Fruit fly (Drosophila melanogaster) whole organism, embryonic: ENCODE results near the gene Cpr65Aw.

Experiments used
- Abd-B ChIP-seq: fragments of 200-800 bp; sonication (Bioruptor generic); optimal IDR thresholded peaks from 2 replicates; lab custom pipeline; 2018; ENCODE audit warnings: missing biosample characterization, mild to moderate bottlenecking, missing genetic modification characterization, moderate library complexity
- Adf1 ChIP-seq: fragments of 200-800 bp; sonication (Bioruptor generic); IDR thresholded peaks from 2 replicates; pipeline ENCODE4 v1.3.6; 2022; ENCODE audit warnings: missing biosample characterization, missing genetic modification characterization
- Bgb ChIP-seq: fragments of 200-800 bp; sonication (Bioruptor generic); IDR thresholded peaks from 2 replicates; pipeline ENCODE4 v1.3.6; 2022; ENCODE audit warnings: missing biosample characterization, missing genetic modification characterization; ENCODE audit not compliant: partially characterized antibody
- CG10565 ChIP-seq: fragments of 200-800 bp; sonication (Bioruptor generic); optimal IDR thresholded peaks from 3 replicates; lab custom pipeline; 2016; ENCODE audit warnings: missing biosample characterization, mild to moderate bottlenecking, missing genetic modification characterization
- CG12219 ChIP-seq: fragments of 200-800 bp; sonication (Bioruptor generic); optimal IDR thresholded peaks from 3 replicates; lab custom pipeline; 2018; ENCODE audit warnings: missing biosample characterization, mild to moderate bottlenecking, missing genetic modification characterization
- CG12942 ChIP-seq: fragments of 200-800 bp; sonication (Bioruptor generic); optimal IDR thresholded peaks from 3 replicates; lab custom pipeline; 2016; ENCODE audit warnings: missing biosample characterization, missing genetic modification characterization
- CG14860 ChIP-seq: fragments of 200-800 bp; sonication (Bioruptor generic); IDR thresholded peaks from 3 replicates; pipeline ENCODE4 v1.3.6; 2022; ENCODE audit warnings: missing biosample characterization, missing genetic modification characterization; ENCODE audit not compliant: partially characterized antibody
- CG15514 ChIP-seq: fragments of 200-800 bp; sonication (Bioruptor generic); optimal IDR thresholded peaks from 3 replicates; lab custom pipeline; 2017; ENCODE audit warnings: missing biosample characterization, missing genetic modification characterization, mild to moderate bottlenecking, moderate library complexity, missing genetic modification reagents
- CG16815 ChIP-seq: fragments of 200-800 bp; sonication (Bioruptor generic); optimal IDR thresholded peaks from 3 replicates; lab custom pipeline; 2017; ENCODE audit warnings: missing biosample characterization, mild to moderate bottlenecking, missing genetic modification characterization
- CG17328 ChIP-seq: fragments of 200-800 bp; sonication (Bioruptor generic); IDR thresholded peaks from 2 replicates; pipeline ENCODE4 v1.3.6; 2022; ENCODE audit warnings: missing biosample characterization, missing genetic modification characterization
- CG17802 ChIP-seq: fragments of 200-800 bp; sonication (Bioruptor generic); optimal IDR thresholded peaks from 2 replicates; lab custom pipeline; 2018; ENCODE audit warnings: missing biosample characterization, mild to moderate bottlenecking, missing genetic modification characterization, moderate library complexity
- CG17912 ChIP-seq: fragments of 200-800 bp; sonication (Bioruptor generic); optimal IDR thresholded peaks from 2 replicates; lab custom pipeline; 2018; ENCODE audit warnings: missing biosample characterization, mild to moderate bottlenecking, missing genetic modification characterization
- CG6272 ChIP-seq: fragments of 200-800 bp; sonication (Bioruptor generic); IDR thresholded peaks from 2 replicates; pipeline ENCODE4 v1.3.6; 2022; ENCODE audit warnings: missing biosample characterization, missing genetic modification characterization
- CG8924 ChIP-seq: fragments of 200-800 bp; optimal IDR thresholded peaks from 3 replicates; lab custom pipeline; 2019; ENCODE audit warnings: missing biosample characterization, mild to moderate bottlenecking, missing genetic modification characterization, moderate library complexity
- CG9727 ChIP-seq: fragments of 200-800 bp; sonication (Bioruptor generic); optimal IDR thresholded peaks from 3 replicates; lab custom pipeline; 2017; ENCODE audit warnings: missing biosample characterization, mild to moderate bottlenecking, missing genetic modification characterization
- CHES-1-like ChIP-seq: fragments of 200-800 bp; sonication (Bioruptor generic); optimal IDR thresholded peaks from 2 replicates; lab custom pipeline; 2016; ENCODE audit warnings: missing biosample characterization, missing genetic modification characterization
- Dad ChIP-seq: fragments of 200-800 bp; sonication (Bioruptor generic); optimal IDR thresholded peaks from 3 replicates; lab custom pipeline; 2016; ENCODE audit warnings: missing biosample characterization, missing genetic modification characterization
- HLH3B ChIP-seq: fragments of 200-800 bp; sonication (Bioruptor generic); IDR thresholded peaks from 2 replicates; pipeline ENCODE4 v1.3.6; 2022; ENCODE audit warnings: missing biosample characterization, missing genetic modification characterization
- HLHmδ ChIP-seq: fragments of 200-800 bp; sonication (Bioruptor generic); optimal IDR thresholded peaks from 2 replicates; lab custom pipeline; 2018; ENCODE audit warnings: missing biosample characterization, mild to moderate bottlenecking, missing genetic modification characterization, moderate library complexity
- Hr39 ChIP-seq: fragments of >200 bp; optimal IDR thresholded peaks from 2 replicates; lab custom pipeline; 2017
- Hsf ChIP-seq: fragments of 200-800 bp; sonication (Bioruptor generic); optimal IDR thresholded peaks from 3 replicates; lab custom pipeline; 2016; ENCODE audit warnings: missing biosample characterization, missing genetic modification characterization
- Jarid2 ChIP-seq: fragments of 200-800 bp; sonication (Bioruptor generic); optimal IDR thresholded peaks from 3 replicates; lab custom pipeline; 2017; ENCODE audit warnings: mild to moderate bottlenecking, missing biosample characterization, missing genetic modification reagents, missing genetic modification characterization
- MBD-R2 ChIP-seq: fragments of 200-800 bp; sonication (Bioruptor generic); IDR thresholded peaks from 2 replicates; pipeline ENCODE4 v1.3.6; 2022; ENCODE audit warnings: missing biosample characterization, missing genetic modification characterization
- Mes4 ChIP-seq: fragments of 200-800 bp; sonication (Bioruptor generic); optimal IDR thresholded peaks from 2 replicates; lab custom pipeline; 2016; ENCODE audit warnings: missing biosample characterization, missing genetic modification characterization
- Pdp1 ChIP-seq, 2 experiments: fragments of 200-800 bp; sonication (Bioruptor generic); optimal IDR thresholded peaks; 3 replicates each; lab custom pipeline; 2016; ENCODE audit warnings: missing biosample characterization in 2 of 2, missing genetic modification characterization in 2 of 2, mild to moderate bottlenecking in 1 of 2, moderate library complexity in 1 of 2
- Sox100B ChIP-seq: fragments of 200-800 bp; sonication (Bioruptor generic); optimal IDR thresholded peaks from 3 replicates; lab custom pipeline; 2018; ENCODE audit warnings: missing biosample characterization, mild to moderate bottlenecking, missing genetic modification characterization
- ato ChIP-seq: fragments of 200-800 bp; sonication (Bioruptor generic); IDR thresholded peaks from 2 replicates; pipeline ENCODE4 v1.3.6; 2022; ENCODE audit warnings: missing biosample characterization, missing genetic modification characterization; ENCODE audit not compliant: partially characterized antibody
- chinmo ChIP-seq: fragments of 200-800 bp; sonication (Bioruptor generic); IDR thresholded peaks from 4 replicates; pipeline ENCODE4 v1.3.6; 2022; ENCODE audit warnings: missing biosample characterization, missing genetic modification characterization; ENCODE audit not compliant: partially characterized antibody
- chm ChIP-seq: fragments of 200-800 bp; sonication (Bioruptor generic); IDR thresholded peaks from 2 replicates; pipeline ENCODE4 v1.3.6; 2022; ENCODE audit warnings: missing biosample characterization, missing genetic modification characterization
- cwo ChIP-seq: fragments of 200-800 bp; sonication (Bioruptor generic); optimal IDR thresholded peaks from 3 replicates; lab custom pipeline; 2017; ENCODE audit warnings: missing biosample characterization, missing genetic modification characterization, mild to moderate bottlenecking, moderate library complexity, missing genetic modification reagents
- fd64A ChIP-seq: fragments of 200-800 bp; sonication (Bioruptor generic); optimal IDR thresholded peaks from 3 replicates; lab custom pipeline; 2018; ENCODE audit warnings: missing biosample characterization, mild to moderate bottlenecking, missing genetic modification characterization
- fd96Cb ChIP-seq: fragments of 200-800 bp; sonication (Bioruptor generic); optimal IDR thresholded peaks from 2 replicates; lab custom pipeline; 2018; ENCODE audit warnings: missing biosample characterization, mild to moderate bottlenecking, missing genetic modification characterization, moderate library complexity
- gem ChIP-seq: fragments of 200-800 bp; sonication (Bioruptor generic); optimal IDR thresholded peaks from 2 replicates; lab custom pipeline; 2019; ENCODE audit warnings: missing biosample characterization, mild to moderate bottlenecking, missing genetic modification characterization, moderate library complexity
- gfzf ChIP-seq: fragments of 200-800 bp; sonication (Bioruptor generic); optimal IDR thresholded peaks from 2 replicates; lab custom pipeline; 2016; ENCODE audit warnings: missing biosample characterization, mild to moderate bottlenecking, missing genetic modification characterization, moderate library complexity
- grau ChIP-seq: fragments of 200-800 bp; optimal IDR thresholded peaks from 3 replicates; lab custom pipeline; 2019; ENCODE audit warnings: missing biosample characterization, mild to moderate bottlenecking, missing genetic modification characterization, moderate library complexity
- h ChIP-seq: fragments of >200 bp; optimal IDR thresholded peaks from 2 replicates; lab custom pipeline; 2017
- kni ChIP-seq: fragments of 200-800 bp; sonication (Bioruptor generic); optimal IDR thresholded peaks from 3 replicates; lab custom pipeline; 2017; ENCODE audit warnings: mild to moderate bottlenecking, missing biosample characterization, missing genetic modification reagents, missing genetic modification characterization
- nmo ChIP-seq: fragments of 200-800 bp; sonication (Bioruptor generic); optimal IDR thresholded peaks from 2 replicates; lab custom pipeline; 2018; ENCODE audit warnings: missing biosample characterization, mild to moderate bottlenecking, missing genetic modification characterization, moderate library complexity
- nom ChIP-seq: fragments of 200-800 bp; sonication (Bioruptor generic); optimal IDR thresholded peaks from 2 replicates; lab custom pipeline; 2017; ENCODE audit warnings: missing biosample characterization, missing genetic modification characterization, mild to moderate bottlenecking, moderate library complexity, missing genetic modification reagents
- p53 ChIP-seq: fragments of 200-800 bp; sonication (Bioruptor generic); optimal IDR thresholded peaks from 2 replicates; lab custom pipeline; 2016; ENCODE audit warnings: missing biosample characterization, missing genetic modification characterization
- psq ChIP-seq: fragments of 200-800 bp; sonication (Bioruptor generic); optimal IDR thresholded peaks from 2 replicates; lab custom pipeline; 2017; ENCODE audit warnings: missing biosample characterization, missing genetic modification characterization
- sisA ChIP-seq: fragments of 200-800 bp; sonication (Bioruptor generic); IDR thresholded peaks from 2 replicates; pipeline ENCODE4 v1.3.6; 2022; ENCODE audit warnings: missing biosample characterization, missing genetic modification characterization
- sob ChIP-seq: fragments of 200-800 bp; sonication (Bioruptor generic); IDR thresholded peaks from 2 replicates; pipeline ENCODE4 v1.3.6; 2022; ENCODE audit warnings: missing biosample characterization, missing genetic modification characterization
- ssp ChIP-seq: fragments of 200-800 bp; sonication (Bioruptor generic); IDR thresholded peaks from 2 replicates; pipeline ENCODE4 v1.3.6; 2022; ENCODE audit warnings: missing biosample characterization, missing genetic modification characterization
- sug ChIP-seq: fragments of 200-800 bp; optimal IDR thresholded peaks from 2 replicates; lab custom pipeline; 2019; ENCODE audit warnings: missing biosample characterization, mild to moderate bottlenecking, missing genetic modification characterization, moderate library complexity
- tap ChIP-seq: fragments of 200-800 bp; optimal IDR thresholded peaks from 3 replicates; lab custom pipeline; 2019; ENCODE audit warnings: missing biosample characterization, mild to moderate bottlenecking, missing genetic modification characterization, moderate library complexity
- yki ChIP-seq: fragments of >200 bp; optimal IDR thresholded peaks from 3 replicates; lab custom pipeline; 2018
- z ChIP-seq: fragments of 200-800 bp; sonication (Bioruptor generic); IDR thresholded peaks from 3 replicates; pipeline ENCODE4 v1.3.6; 2022; ENCODE audit warnings: missing biosample characterization, missing genetic modification characterization

Gene Cpr65Aw

DNA sequence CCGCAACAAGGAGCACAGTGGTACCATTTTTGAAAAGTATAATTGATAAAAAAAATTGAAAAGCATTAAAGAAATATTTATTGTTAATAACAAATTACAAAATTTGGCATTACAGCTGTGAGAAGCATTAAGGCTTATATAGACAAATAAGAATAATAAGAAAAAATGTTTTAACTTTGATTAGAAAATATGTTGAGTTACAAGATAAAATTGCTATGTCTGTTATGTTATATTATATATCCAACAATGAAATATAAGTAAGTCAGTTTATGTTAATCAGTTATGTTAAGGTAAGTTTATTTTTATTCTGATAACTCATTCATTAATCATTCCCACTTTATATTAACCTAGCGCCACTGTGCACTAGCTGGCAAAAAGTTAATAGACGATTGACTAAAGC, 17.6 kb upstream of the Cpr65Aw start (continued):
- TF ChIP-seq Mes4: no peak
- no peak for TF ChIP-seq kni
- TF ChIP-seq CG17802 (tag; lab: Kevin White, UChicago): no peak
- TF ChIP-seq sob (GFP tag; lab: Robert Waterston, UW): no peak
- TF ChIP-seq yki (lab: Kevin White, UChicago): no peak
- TF ChIP-seq CG12942 (GFP tag; lab: Kevin White, UChicago): no peak
- TF ChIP-seq Pdp1 (GFP tag; optimal IDR thresholded peaks at IDR 0.05; lab: Kevin White, UChicago): no peak
- no peak for TF ChIP-seq Hr39
- peak; percentile 23 for TF ChIP-seq CG9727 (GFP tag; lab: Kevin White, UChicago)
- TF ChIP-seq HLHmδ: no peak
- TF ChIP-seq Dad: no peak
- TF ChIP-seq gfzf: no peak
- no peak for TF ChIP-seq ssp (GFP tag; lab: Robert Waterston, UW)
- TF ChIP-seq grau: peak; percentile 23
- no peak for TF ChIP-seq tap (tag; lab: Kevin White, UChicago)
- TF ChIP-seq chm: no peak
- no peak for TF ChIP-seq CG15514
- TF ChIP-seq chinmo (GFP tag; lab: Robert Waterston, UW): no peak
- TF ChIP-seq Bgb (GFP tag; lab: Robert Waterston, UW): no peak
- peak; percentile 60 for TF ChIP-seq gem (tag; lab: Kevin White, UChicago)
- TF ChIP-seq CG16815 (GFP tag; lab: Kevin White, UChicago): no peak
- TF ChIP-seq sisA (GFP tag; lab: Robert Waterston, UW): no peak
- no peak for TF ChIP-seq ato (GFP tag; lab: Robert Waterston, UW)
- TF ChIP-seq fd64A (GFP tag; lab: Kevin White, UChicago): no peak
- TF ChIP-seq HLH3B: no peak
- no peak for TF ChIP-seq CG14860
- no peak for TF ChIP-seq p53
- TF ChIP-seq CHES-1-like: no peak
- peak; percentile 31 for TF ChIP-seq nmo (GFP tag; lab: Kevin White, UChicago)
- TF ChIP-seq CG8924: peak; percentile 35
- no peak for TF ChIP-seq CG10565 (GFP tag; lab: Kevin White, UChicago)
- no peak for TF ChIP-seq nom (GFP tag; lab: Kevin White, UChicago)
- peak; percentile 42 for TF ChIP-seq Sox100B (GFP tag; lab: Kevin White, UChicago)
- TF ChIP-seq CG17912 (GFP tag; lab: Kevin White, UChicago): no peak
- no peak for TF ChIP-seq psq
- no peak for TF ChIP-seq z (GFP tag; lab: Robert Waterston, UW)
- no peak for TF ChIP-seq h (lab: Kevin White, UChicago)
- no peak for TF ChIP-seq CG6272
- no peak for TF ChIP-seq sug (tag; lab: Kevin White, UChicago)
- TF ChIP-seq cwo (GFP tag; lab: Kevin White, UChicago): no peak
- TF ChIP-seq Abd-B: no peak
- no peak for TF ChIP-seq Hsf
- TF ChIP-seq MBD-R2 (GFP tag; lab: Robert Waterston, UW): no peak
- peak; percentile 1 for TF ChIP-seq fd96Cb (tag; lab: Kevin White, UChicago)
- no peak for TF ChIP-seq Adf1 (GFP tag; lab: Robert Waterston, UW)
- TF ChIP-seq Jarid2 (GFP tag; lab: Kevin White, UChicago): no peak
- TF ChIP-seq CG17328 (GFP tag; lab: Robert Waterston, UW): no peak
- no peak for TF ChIP-seq CG12219 (GFP tag; lab: Kevin White, UChicago)
